Fruit fly (Drosophila melanogaster) whole organism, prepupa: Measurements from ENCODE around the gene Gr93a.

Source experiments
- CG6163 ChIP-seq: fragments of 200-800 bp; sonication (Bioruptor generic); IDR thresholded peaks from 3 replicates; pipeline ENCODE4 v1.3.6; 2022; ENCODE audit warnings: missing biosample characterization, missing genetic modification characterization
- pdm3 ChIP-seq: fragments of 200-800 bp; sonication (Bioruptor generic); optimal IDR thresholded peaks from 3 replicates; lab custom pipeline; 2016; ENCODE audit warnings: missing biosample characterization, missing genetic modification characterization

dm6 chr3R:21869464-21870100 lies 37.3 kb downstream of the Gr93a start, which contains the start of gene CG31174:
- TF ChIP-seq pdm3 (GFP tag; lab: Kevin White, UChicago) (no peak), CG6163 (GFP tag; lab: Robert Waterston, UW) (no peak)
